Fruit fly (Drosophila melanogaster) whole organism, wandering third instar larva: Measurements from ENCODE around the gene PNUTS.

Source experiments
- Hr78 ChIP-seq: fragments of >200 bp; optimal IDR thresholded peaks from 2 replicates; lab custom pipeline; 2017; ENCODE audit warnings: missing biosample characterization, missing genetic modification characterization
- br ChIP-seq: fragments of 200-800 bp; sonication (Bioruptor generic); optimal IDR thresholded peaks from 2 replicates; lab custom pipeline; 2016; ENCODE audit warnings: missing biosample characterization, missing genetic modification characterization

dm6 chr2L:856690-857488 is 13.4 kb upstream of the PNUTS start:
- TF ChIP-seq br (GFP tag; lab: Kevin White, UChicago) (no peak), Hr78 (GFP tag; lab: Kevin White, UChicago) (no peak)
